Worm (Caenorhabditis elegans): ENCODE results near the gene B0563.5.

- TF ChIP-seq cog-1 (tag; optimal IDR thresholded peaks at IDR 0.05) (no peak), flt-1 (GFP tag; IDR thresholded peaks at IDR 0.05) (no peak), klf-2 (GFP tag; conservative IDR thresholded peaks at IDR 0.05) (no peak), T22C8.4 (GFP tag; IDR thresholded peaks at IDR 0.05) (no peak), tab-1 (GFP tag; IDR thresholded peaks at IDR 0.05) (no peak), med-1 (GFP tag; optimal IDR thresholded peaks at IDR 0.05; ENCODE audit: insufficient read depth) (no peak), ref-1 (GFP tag; conservative IDR thresholded peaks at IDR 0.05) (no peak), ztf-23 (GFP tag; IDR thresholded peaks at IDR 0.05) (no peak)
Observed at ce11 chrX:9105075-9105474, 40.9 kb upstream of the B0563.5 start.
